Worm (Caenorhabditis elegans) whole organism, late embryonic: ENCODE measurements around the gene M01F1.4.

Source experiments
- C08G9.2 ChIP-seq: sonication (generic microtip); optimal IDR thresholded peaks from 2 replicates; lab custom pipeline; 2016; ENCODE audit warnings: mild to moderate bottlenecking, missing genetic modification characterization, moderate library complexity, missing compliant biosample characterization
- ceh-22 ChIP-seq: sonication (generic microtip); optimal IDR thresholded peaks from 2 replicates; lab custom pipeline; 2017; ENCODE audit warnings: missing biosample characterization, missing genetic modification characterization
- ceh-24 ChIP-seq: sonication (generic microtip); optimal IDR thresholded peaks from 2 replicates; lab custom pipeline; 2016; ENCODE audit warnings: mild to moderate bottlenecking, missing genetic modification characterization, missing compliant biosample characterization
- ceh-6 ChIP-seq: fragments of 200-800 bp; sonication (Bioruptor generic); optimal IDR thresholded peaks from 2 replicates; lab custom pipeline; 2018; ENCODE audit warnings: mild to moderate bottlenecking, missing genetic modification characterization, missing compliant biosample characterization
- fkh-6 ChIP-seq: sonication (generic microtip); optimal IDR thresholded peaks from 2 replicates; lab custom pipeline; 2016; ENCODE audit warnings: missing genetic modification characterization, missing compliant biosample characterization
- lin-11 ChIP-seq: fragments of 200-800 bp; sonication (Bioruptor generic); optimal IDR thresholded peaks from 2 replicates; lab custom pipeline; 2018; ENCODE audit warnings: mild to moderate bottlenecking, missing genetic modification characterization, missing compliant biosample characterization
- nhr-11 ChIP-seq: fragments of 150-350 bp; optimal IDR thresholded peaks from 2 replicates; lab custom pipeline; 2014; ENCODE audit warnings: missing biosample characterization, missing genetic modification characterization
- nhr-232 ChIP-seq: sonication (generic microtip); optimal IDR thresholded peaks from 2 replicates; lab custom pipeline; 2016; ENCODE audit warnings: missing genetic modification characterization, missing compliant biosample characterization
- odd-2 ChIP-seq: sonication (generic microtip); optimal IDR thresholded peaks from 2 replicates; lab custom pipeline; 2017; ENCODE audit warnings: antibody characterized with exemption, mild to moderate bottlenecking, missing genetic modification characterization, missing compliant biosample characterization
- pha-4 ChIP-seq: fragments of 150-350 bp; optimal IDR thresholded peaks from 2 replicates; lab custom pipeline; 2018; ENCODE audit warnings: missing biosample characterization, missing genetic modification reagents, missing genetic modification characterization
- pqm-1 ChIP-seq: sonication (generic microtip); optimal IDR thresholded peaks from 2 replicates; lab custom pipeline; 2016; ENCODE audit warnings: missing genetic modification characterization, missing compliant biosample characterization
- sdc-2 ChIP-seq: sonication (generic microtip); optimal IDR thresholded peaks from 2 replicates; lab custom pipeline; 2016; ENCODE audit warnings: missing genotype, missing genetic modification characterization, missing compliant biosample characterization
- sox-4 ChIP-seq: sonication (generic microtip); optimal IDR thresholded peaks from 2 replicates; lab custom pipeline; 2017; ENCODE audit warnings: mild to moderate bottlenecking, missing genetic modification characterization, inconsistent platforms, missing compliant biosample characterization
- tbx-2 ChIP-seq: sonication (generic microtip); optimal IDR thresholded peaks from 2 replicates; lab custom pipeline; 2016; ENCODE audit warnings: missing genetic modification characterization, missing compliant biosample characterization

DNA sequence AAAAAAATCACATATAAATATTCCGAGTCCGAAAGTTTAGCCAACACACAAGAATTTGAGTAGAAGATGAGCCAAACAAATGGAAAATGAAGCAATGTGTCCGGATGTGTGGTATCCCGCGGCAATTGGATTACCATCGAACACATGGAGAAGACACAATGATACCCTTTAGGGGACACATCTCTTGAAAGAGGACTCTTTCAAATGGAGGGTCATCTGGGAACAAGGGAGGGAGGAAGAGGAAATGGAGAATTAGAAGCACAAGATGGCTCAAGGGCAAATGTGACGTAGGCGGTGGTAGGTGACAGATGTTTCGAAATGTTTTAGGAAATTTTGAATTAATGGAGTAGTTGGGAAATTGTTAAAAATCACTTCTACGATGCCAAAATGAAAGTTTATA, 33.2 kb upstream of the M01F1.4 start:
- TF ChIP-seq fkh-6 (tag; lab: Kevin White, UChicago) (no peak), ceh-6 (GFP tag; lab: Kevin White, UChicago) (no peak), sdc-2 (tag; lab: Kevin White, UChicago) (no peak), odd-2 (tag; lab: Kevin White, UChicago) (no peak), tbx-2 (tag; lab: Kevin White, UChicago) (no peak), lin-11 (tag; lab: Kevin White, UChicago) (no peak), C08G9.2 (tag; lab: Kevin White, UChicago) (no peak), ceh-24 (no peak), pha-4 (tag; lab: Kevin White, UChicago) (no peak), pqm-1 (tag; lab: Kevin White, UChicago) (no peak), sox-4 (tag; lab: Kevin White, UChicago) (no peak), ceh-22 (tag; lab: Kevin White, UChicago) (no peak), nhr-232 (tag; lab: Kevin White, UChicago) (no peak), nhr-11 (no peak)
